Worm (Caenorhabditis elegans): ENCODE data around the gene wht-5.

The wht-5 gene

DNA sequence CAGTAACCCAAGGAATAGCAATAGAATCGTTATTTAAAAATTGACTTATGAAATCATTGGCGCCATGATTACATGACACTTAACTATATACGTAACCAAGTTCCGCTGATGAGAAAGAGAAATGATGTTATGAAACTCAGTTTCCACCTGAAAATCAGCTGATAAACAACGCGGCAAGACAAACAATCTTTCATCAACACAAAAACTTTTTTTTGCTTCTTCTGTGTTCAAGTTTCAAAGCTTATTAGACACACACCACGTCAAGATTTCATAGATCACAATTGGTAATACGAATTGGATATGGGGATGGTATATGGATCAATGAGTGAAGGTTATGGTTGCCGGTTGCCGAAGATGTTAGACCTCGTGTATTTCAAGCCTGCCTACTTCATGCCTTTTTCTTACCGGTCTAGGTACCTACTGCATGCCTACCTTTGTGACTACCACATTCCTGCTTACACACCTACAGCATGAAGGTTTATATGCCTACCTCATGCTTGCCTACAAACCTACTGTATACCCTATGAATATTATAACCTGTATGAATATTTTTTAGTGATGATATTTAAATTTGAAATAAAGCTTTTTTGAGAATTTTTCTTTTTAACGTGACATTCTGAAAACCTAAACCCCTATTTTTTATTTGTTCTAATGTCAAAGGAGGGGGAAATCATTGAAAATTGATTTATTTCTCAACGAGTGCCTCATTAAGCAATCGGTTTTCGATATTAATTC lies at the start of gene wht-5, which contains the start of gene F19B6.10:
Gene wht-5, plus strand, starts transcription at position 685 of the 735 bp plus-strand sequence.
Gene F19B6.10, plus strand, starts transcription at position 301 of the 735 bp plus-strand sequence.
- TF ChIP-seq mep-1 (tag; optimal IDR thresholded peaks at IDR 0.05) (no peak), egl-27 (tag; optimal IDR thresholded peaks at IDR 0.05) (no peak), lin-38 (GFP tag; IDR thresholded peaks at IDR 0.05) (no peak), lin-15B (tag; optimal IDR thresholded peaks at IDR 0.05) (no peak), zag-1 (tag; optimal IDR thresholded peaks at IDR 0.05) (no peak), fkh-10 (GFP tag; optimal IDR thresholded peaks at IDR 0.05) (no peak), jun-1 (tag; optimal IDR thresholded peaks at IDR 0.05) (no peak), Y5F2A.4 (GFP tag; optimal IDR thresholded peaks at IDR 0.05) (no peak), lin-29 (GFP tag; IDR thresholded peaks at IDR 0.05) (no peak), lim-7 (GFP tag; IDR thresholded peaks at IDR 0.05) (no peak), lir-3 (tag; optimal IDR thresholded peaks at IDR 0.05) (no peak), ceh-28 (tag; optimal IDR thresholded peaks at IDR 0.05) (no peak), madf-5 (GFP tag; IDR thresholded peaks at IDR 0.05) (no peak), lsy-2 (tag; optimal IDR thresholded peaks at IDR 0.05) (no peak)

DNA sequence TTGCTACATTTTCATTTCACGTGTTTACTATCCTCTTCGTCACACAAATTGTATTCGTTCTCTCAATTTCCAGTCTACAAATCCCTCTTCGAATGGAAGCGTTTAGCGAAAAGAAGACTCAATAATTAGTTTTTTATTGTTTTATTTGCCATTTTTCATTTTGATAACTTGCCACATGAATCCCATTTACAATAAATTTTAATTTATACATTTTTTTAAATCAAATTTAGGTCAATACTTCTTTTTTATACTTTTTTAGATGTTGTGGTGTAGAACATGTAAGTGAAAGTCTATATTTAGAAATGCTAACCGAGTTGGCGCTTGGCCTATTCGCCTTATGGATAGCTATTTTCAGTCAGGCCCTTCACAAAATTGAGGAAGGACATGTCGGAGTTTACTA lies 49.7 kb upstream of the wht-5 start, which contains the start of gene erl-1:
Gene erl-1, plus strand, starts transcription at position 301 of the 400 bp plus-strand sequence.
- TF ChIP-seq Y5F2A.4 (GFP tag; optimal IDR thresholded peaks at IDR 0.05) (no peak), Y48G9A.11 (GFP tag; IDR thresholded peaks at IDR 0.05) (no peak), madf-9 (GFP tag; conservative IDR thresholded peaks at IDR 0.05) (no peak), lsy-2 (tag; optimal IDR thresholded peaks at IDR 0.05) (no peak), ZK337.2 (GFP tag; IDR thresholded peaks at IDR 0.05) (no peak), pha-4 (GFP tag; IDR thresholded peaks at IDR 0.05) (no peak), pha-4 (tag; optimal IDR thresholded peaks at IDR 0.05) (no peak), dmd-9 (GFP tag; IDR thresholded peaks at IDR 0.05) (no peak), spr-1 (tag; optimal IDR thresholded peaks at IDR 0.05) (no peak), set-16 (GFP tag; IDR thresholded peaks at IDR 0.05) (no peak), lir-3 (tag; optimal IDR thresholded peaks at IDR 0.05) (no peak), Y105C5A.15 (GFP tag; IDR thresholded peaks at IDR 0.05) (no peak), hmg-1.1 (GFP tag; IDR thresholded peaks at IDR 0.05) (no peak), T26A8.4 (GFP tag; IDR thresholded peaks at IDR 0.05) (no peak), nhr-28 (tag; optimal IDR thresholded peaks at IDR 0.05) (no peak), lim-7 (GFP tag; IDR thresholded peaks at IDR 0.05) (no peak), nhr-77 (tag; optimal IDR thresholded peaks at IDR 0.05) (no peak), hlh-30 (tag; optimal IDR thresholded peaks at IDR 0.05; ENCODE audit: insufficient read depth) (no peak)

- no peak for TF ChIP-seq ces-1 (GFP tag; optimal IDR thresholded peaks at IDR 0.05)
- TF ChIP-seq hif-1 (tag; optimal IDR thresholded peaks at IDR 0.05), result no peak
- TF ChIP-seq nhr-25 (tag; optimal IDR thresholded peaks at IDR 0.05; ENCODE audit: borderline replicate concordance, insufficient read depth), result no peak
- TF ChIP-seq fkh-10 (GFP tag; optimal IDR thresholded peaks at IDR 0.05), result no peak
- no peak for TF ChIP-seq F10B5.3 (tag; optimal IDR thresholded peaks at IDR 0.05)
- no peak for TF ChIP-seq ceh-28 (tag; optimal IDR thresholded peaks at IDR 0.05)
- no peak for TF ChIP-seq R02D3.7 (tag; optimal IDR thresholded peaks at IDR 0.05)
- TF ChIP-seq dmd-8 (GFP tag; IDR thresholded peaks at IDR 0.05), result no peak
- no peak for TF ChIP-seq dve-1 (tag; optimal IDR thresholded peaks at IDR 0.05; ENCODE audit: insufficient read depth)
- TF ChIP-seq zag-1 (tag; optimal IDR thresholded peaks at IDR 0.05), result no peak
Measured at ce11 chrIV:12289149-12289548, 48.2 kb upstream of the wht-5 start, which contains the start of gene C42C1.9. Gene C42C1.9 (plus strand): TSS chrIV:12289449.

All from whole organism, L4 larva.